Worm (Caenorhabditis elegans) whole organism, early embryonic: ENCODE data around the gene flp-2.

ENCODE experiments used
- B0310.2 ChIP-seq: sonication (generic microtip); optimal IDR thresholded peaks from 2 replicates; lab custom pipeline; 2016; ENCODE audit warnings: mild to moderate bottlenecking, missing genetic modification characterization, missing compliant biosample characterization
- F13C5.2 ChIP-seq: sonication (generic microtip); optimal IDR thresholded peaks from 2 replicates; lab custom pipeline; 2017; ENCODE audit warnings: mild to moderate bottlenecking, missing genetic modification characterization, inconsistent platforms, missing compliant biosample characterization
- aly-1 ChIP-seq: sonication (generic microtip); optimal IDR thresholded peaks from 2 replicates; lab custom pipeline; 2016; ENCODE audit warnings: missing genetic modification characterization, missing compliant biosample characterization
- ama-1 ChIP-seq: fragments of 150-350 bp; optimal IDR thresholded peaks from 2 replicates; lab custom pipeline; 2014
- ceh-13 ChIP-seq: fragments of 200-800 bp; sonication (Bioruptor generic); optimal IDR thresholded peaks from 2 replicates; lab custom pipeline; 2018; ENCODE audit warnings: mild to moderate bottlenecking, missing genetic modification characterization, missing compliant biosample characterization
- flt-1 ChIP-seq: fragments of 200-800 bp; sonication (Bioruptor generic); IDR thresholded peaks from 2 replicates; pipeline ENCODE4 v1.3.6; 2022; ENCODE audit warnings: missing genetic modification characterization, missing compliant biosample characterization
- hmbx-1 ChIP-seq: sonication (generic microtip); optimal IDR thresholded peaks from 2 replicates; lab custom pipeline; 2016; ENCODE audit warnings: mild to moderate bottlenecking, missing genetic modification characterization, missing compliant biosample characterization
- hnd-1 ChIP-seq: sonication (generic microtip); optimal IDR thresholded peaks from 2 replicates; lab custom pipeline; 2016; ENCODE audit warnings: missing genetic modification characterization, missing compliant biosample characterization
- scrt-1 ChIP-seq: fragments of 200-800 bp; sonication (Bioruptor generic); IDR thresholded peaks from 2 replicates; pipeline ENCODE4 v1.3.6; 2022; ENCODE audit warnings: missing genetic modification characterization, missing compliant biosample characterization

ce11 chrX:10138494-10138893, 43.4 kb upstream of the flp-2 start, which contains the start of gene moc-1:
- TF ChIP-seq ama-1 (no peak), B0310.2 (no peak), hmbx-1 (tag; lab: Kevin White, UChicago) (no peak), aly-1 (tag; lab: Kevin White, UChicago) (no peak), scrt-1 (GFP tag; lab: Robert Waterston, UW) (no peak), F13C5.2 (no peak), flt-1 (GFP tag; lab: Robert Waterston, UW) (no peak), ceh-13 (GFP tag; lab: Kevin White, UChicago) (no peak), hnd-1 (tag; lab: Kevin White, UChicago) (no peak)
